Fruit fly (Drosophila melanogaster) whole organism, pupa: Measurements from ENCODE around the gene trn.
A peak's percentile ranks its signal among the peaks of the same experiment; 100 is the strongest.

Experiments used
- CG10348 ChIP-seq: fragments of 200-800 bp; sonication (Bioruptor generic); IDR thresholded peaks from 2 replicates; pipeline ENCODE4 v1.3.6; 2022; ENCODE audit warnings: missing biosample characterization, missing genetic modification characterization
- CG12605 ChIP-seq: fragments of 200-800 bp; sonication (Bioruptor generic); IDR thresholded peaks from 2 replicates; pipeline ENCODE4 v1.3.6; 2022; ENCODE audit warnings: missing biosample characterization, missing genetic modification characterization
- CG13204 ChIP-seq: fragments of 200-800 bp; sonication (Bioruptor generic); optimal IDR thresholded peaks from 2 replicates; lab custom pipeline; 2018; ENCODE audit warnings: missing biosample characterization, mild to moderate bottlenecking, missing genetic modification characterization, moderate library complexity
- CG14655 ChIP-seq: fragments of 200-800 bp; sonication (Bioruptor generic); optimal IDR thresholded peaks from 3 replicates; lab custom pipeline; 2017; ENCODE audit warnings: mild to moderate bottlenecking, missing biosample characterization, missing genetic modification reagents, missing genetic modification characterization
- CG15710 ChIP-seq: fragments of 200-800 bp; sonication (Bioruptor generic); optimal IDR thresholded peaks from 2 replicates; lab custom pipeline; 2018; ENCODE audit warnings: missing biosample characterization, mild to moderate bottlenecking, missing genetic modification characterization, moderate library complexity
- CG17806 ChIP-seq: fragments of 200-800 bp; sonication (Bioruptor generic); optimal IDR thresholded peaks from 2 replicates; lab custom pipeline; 2018; ENCODE audit warnings: missing biosample characterization, mild to moderate bottlenecking, missing genetic modification characterization, moderate library complexity
- CG32121 ChIP-seq: fragments of 200-800 bp; sonication (Bioruptor generic); IDR thresholded peaks from 2 replicates; pipeline ENCODE4 v1.3.6; 2022; ENCODE audit warnings: missing biosample characterization, missing genetic modification characterization
- CG34367 ChIP-seq: fragments of 200-800 bp; sonication (Bioruptor generic); optimal IDR thresholded peaks from 2 replicates; lab custom pipeline; 2018; ENCODE audit warnings: missing biosample characterization, mild to moderate bottlenecking, missing genetic modification characterization
- CG4496 ChIP-seq: fragments of 200-800 bp; sonication (Bioruptor generic); IDR thresholded peaks from 3 replicates; pipeline ENCODE4 v1.3.6; 2022; ENCODE audit warnings: missing biosample characterization, missing genetic modification characterization
- CG8159 ChIP-seq: fragments of 200-800 bp; sonication (Bioruptor generic); optimal IDR thresholded peaks from 3 replicates; lab custom pipeline; 2018; ENCODE audit warnings: missing biosample characterization, mild to moderate bottlenecking, missing genetic modification characterization, moderate library complexity
- CG8301 ChIP-seq: fragments of 200-800 bp; sonication (Bioruptor generic); optimal IDR thresholded peaks from 2 replicates; lab custom pipeline; 2018; ENCODE audit warnings: missing biosample characterization, mild to moderate bottlenecking, missing genetic modification characterization
- CG9948 ChIP-seq: fragments of 200-800 bp; sonication (Bioruptor generic); optimal IDR thresholded peaks from 2 replicates; lab custom pipeline; 2018; ENCODE audit warnings: missing biosample characterization, mild to moderate bottlenecking, missing genetic modification characterization, moderate library complexity
- D1 ChIP-seq: fragments of 200-800 bp; sonication (Bioruptor generic); optimal IDR thresholded peaks from 2 replicates; lab custom pipeline; 2018; ENCODE audit warnings: missing biosample characterization, mild to moderate bottlenecking, missing genetic modification characterization, moderate library complexity
- EcR ChIP-seq: fragments of 200-800 bp; sonication (Bioruptor generic); optimal IDR thresholded peaks from 3 replicates; lab custom pipeline; 2019; ENCODE audit warnings: missing biosample characterization, missing genetic modification characterization, mild to moderate bottlenecking, moderate library complexity, missing genetic modification reagents
- Ets98B ChIP-seq: fragments of 200-800 bp; sonication (Bioruptor generic); IDR thresholded peaks from 2 replicates; pipeline ENCODE4 v1.3.6; 2022; ENCODE audit warnings: missing biosample characterization, missing genetic modification characterization
- Pif1A ChIP-seq: fragments of 200-800 bp; sonication (Bioruptor generic); optimal IDR thresholded peaks from 3 replicates; lab custom pipeline; 2016; ENCODE audit warnings: missing biosample characterization, missing genetic modification characterization
- Pif1B ChIP-seq: fragments of 200-800 bp; sonication (Bioruptor generic); optimal IDR thresholded peaks from 3 replicates; lab custom pipeline; 2016; ENCODE audit warnings: missing biosample characterization, missing genetic modification characterization
- Snoo ChIP-seq: fragments of 200-800 bp; sonication (Bioruptor generic); optimal IDR thresholded peaks from 3 replicates; lab custom pipeline; 2017; ENCODE audit warnings: missing biosample characterization, mild to moderate bottlenecking, missing genetic modification characterization, inconsistent platforms
- fd96Ca ChIP-seq: fragments of 200-800 bp; sonication (Bioruptor generic); IDR thresholded peaks from 3 replicates; pipeline ENCODE4 v1.3.6; 2022; ENCODE audit warnings: missing biosample characterization, missing genetic modification characterization
- gl ChIP-seq: fragments of 200-800 bp; sonication (Bioruptor generic); optimal IDR thresholded peaks from 2 replicates; lab custom pipeline; 2018; ENCODE audit warnings: missing biosample characterization, mild to moderate bottlenecking, missing genetic modification characterization
- rn ChIP-seq: fragments of 200-800 bp; sonication (Bioruptor generic); IDR thresholded peaks from 2 replicates; pipeline ENCODE4 v1.3.6; 2022; ENCODE audit warnings: missing biosample characterization, missing genetic modification characterization

The trn gene

DNA sequence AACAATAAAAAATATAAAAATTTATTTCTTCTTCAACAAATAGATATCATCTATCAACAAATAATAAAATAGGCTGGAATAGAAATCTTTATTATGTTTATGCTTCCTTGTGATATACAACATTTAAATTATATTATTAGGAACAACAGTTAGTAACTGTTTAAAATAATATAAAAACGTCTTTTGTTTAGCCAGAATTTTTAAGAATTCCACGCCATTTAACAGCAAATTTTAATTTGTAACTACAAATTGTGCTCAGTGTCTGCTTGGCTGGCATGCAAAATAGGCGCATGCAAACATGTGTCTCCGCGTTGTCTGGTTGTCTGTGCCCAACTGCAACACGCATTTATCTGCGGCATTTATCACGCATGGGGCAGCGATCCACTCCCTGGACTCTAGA is 4.7 kb upstream of the trn start:
- peak; percentile 32 for TF ChIP-seq gl
- TF ChIP-seq CG15710 (tag; lab: Kevin White, UChicago), result peak; percentile 75
- TF ChIP-seq CG17806 (tag; lab: Kevin White, UChicago), result peak; percentile 73
- TF ChIP-seq Pif1A, result peak; percentile 46
- TF ChIP-seq CG10348 (GFP tag; lab: Robert Waterston, UW), result no peak
- peak; percentile 81 for TF ChIP-seq CG14655 (GFP tag; lab: Kevin White, UChicago)
- peak; percentile 38; the same call in 1 of the 2 replicates for TF ChIP-seq CG32121 (GFP tag; lab: Robert Waterston, UW)
- TF ChIP-seq CG8301 (tag; lab: Kevin White, UChicago), result peak; percentile 60
- TF ChIP-seq CG34367 (tag; lab: Kevin White, UChicago), result peak; percentile 75
- peak; percentile 82 for TF ChIP-seq D1 (tag; lab: Kevin White, UChicago)
- TF ChIP-seq Pif1B (GFP tag; lab: Kevin White, UChicago), result peak; percentile 52
- no peak; the same call in 2 of the 3 replicates for TF ChIP-seq fd96Ca
- peak; percentile 55; the same call in 1 of the 3 replicates for TF ChIP-seq CG4496 (GFP tag; lab: Robert Waterston, UW)
- no peak for TF ChIP-seq Ets98B
- no peak for TF ChIP-seq CG12605
- TF ChIP-seq rn (GFP tag; lab: Robert Waterston, UW), result no peak
- TF ChIP-seq Snoo (tag; lab: Kevin White, UChicago), result no peak
- no peak for TF ChIP-seq EcR (GFP tag; lab: Kevin White, UChicago)
- peak; percentile 82 for TF ChIP-seq CG8159 (tag; lab: Kevin White, UChicago)
- peak; percentile 4 for TF ChIP-seq CG13204 (GFP tag; lab: Kevin White, UChicago)
- TF ChIP-seq CG9948 (tag; lab: Kevin White, UChicago), result peak; percentile 81

DNA sequence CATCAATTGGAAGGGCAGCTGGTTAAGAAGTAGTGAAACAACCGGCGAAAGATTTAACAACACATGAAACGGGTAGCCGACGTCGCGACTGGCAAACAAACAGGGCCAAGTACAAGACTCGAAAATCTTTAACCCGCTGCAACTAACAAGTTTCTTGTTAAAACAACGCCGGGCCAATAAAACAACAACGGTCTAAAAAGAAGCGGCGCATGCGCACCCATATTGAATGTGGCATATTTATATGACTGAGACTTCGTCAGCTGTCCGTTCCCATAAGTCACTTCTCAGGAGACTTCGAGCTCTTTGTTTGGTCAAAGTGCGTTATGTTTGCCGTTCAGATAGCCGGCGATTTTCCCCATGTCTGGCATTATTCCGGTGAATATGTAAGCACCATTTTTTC is 2.6 kb upstream of the trn start:
- TF ChIP-seq Ets98B (no peak), CG14655 (GFP tag; lab: Kevin White, UChicago) (no peak), CG8301 (tag; lab: Kevin White, UChicago) (no peak)

DNA sequence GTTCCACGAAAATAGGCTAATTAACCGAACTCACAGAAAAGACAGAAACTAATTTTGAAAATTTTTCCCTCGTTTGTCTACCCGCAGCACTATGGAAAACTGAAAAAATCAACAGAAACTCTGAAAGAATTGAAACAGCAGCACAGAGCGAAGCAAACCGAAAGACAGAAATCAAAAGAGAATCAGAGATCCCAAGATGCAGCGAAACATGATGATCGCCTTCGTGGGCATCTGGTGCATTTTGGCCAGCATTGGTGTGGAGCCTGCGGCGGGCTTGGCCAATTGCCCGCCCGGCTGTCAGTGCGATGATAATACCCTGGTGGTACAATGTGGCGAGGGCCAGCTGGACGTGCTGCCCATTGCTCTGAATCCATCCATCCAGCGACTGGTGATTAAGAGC is 1.0 kb downstream of the trn start:
- TF ChIP-seq EcR (GFP tag; lab: Kevin White, UChicago), result no peak
- no peak for TF ChIP-seq Ets98B
- no peak for TF ChIP-seq gl
- TF ChIP-seq CG12605, result no peak
- TF ChIP-seq D1 (tag; lab: Kevin White, UChicago), result no peak
- TF ChIP-seq CG8301 (tag; lab: Kevin White, UChicago), result no peak
- no peak for TF ChIP-seq CG15710 (tag; lab: Kevin White, UChicago)
- no peak for TF ChIP-seq Pif1A
- TF ChIP-seq Snoo (tag; lab: Kevin White, UChicago), result no peak
- no peak for TF ChIP-seq CG8159 (tag; lab: Kevin White, UChicago)
- TF ChIP-seq, all 21 proteins: peak for 0

DNA sequence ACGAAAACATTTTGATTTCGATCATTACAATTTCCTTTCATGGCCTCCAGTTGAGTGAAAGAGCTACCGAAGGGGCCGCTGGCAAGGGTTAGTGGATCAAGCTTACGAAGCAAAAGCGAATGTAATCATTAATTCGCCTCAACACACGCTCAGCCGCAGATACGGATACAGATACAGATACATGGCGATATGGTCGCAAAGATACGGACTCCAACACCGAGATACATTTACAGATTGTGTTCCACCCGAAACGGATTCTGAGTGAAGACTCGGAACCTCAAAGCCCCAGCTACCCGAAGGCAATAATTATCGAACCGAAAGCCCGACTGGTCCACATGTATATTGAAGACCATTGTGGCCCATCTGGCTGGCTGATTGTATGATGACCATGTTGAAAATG is 4.9 kb downstream of the trn start:
- TF ChIP-seq Snoo (tag; lab: Kevin White, UChicago) (no peak), CG8159 (tag; lab: Kevin White, UChicago) (no peak), CG17806 (tag; lab: Kevin White, UChicago) (no peak), Pif1A (no peak), CG34367 (tag; lab: Kevin White, UChicago) (no peak), D1 (tag; lab: Kevin White, UChicago) (no peak), CG32121 (GFP tag; lab: Robert Waterston, UW) (no peak), fd96Ca (no peak), CG8301 (tag; lab: Kevin White, UChicago) (no peak), CG14655 (GFP tag; lab: Kevin White, UChicago) (no peak), EcR (GFP tag; lab: Kevin White, UChicago) (no peak), CG15710 (tag; lab: Kevin White, UChicago) (no peak), Ets98B (no peak), CG4496 (GFP tag; lab: Robert Waterston, UW) (no peak), rn (GFP tag; lab: Robert Waterston, UW) (no peak), CG9948 (tag; lab: Kevin White, UChicago) (no peak), CG13204 (GFP tag; lab: Kevin White, UChicago) (no peak), CG12605 (no peak), gl (no peak)

DNA sequence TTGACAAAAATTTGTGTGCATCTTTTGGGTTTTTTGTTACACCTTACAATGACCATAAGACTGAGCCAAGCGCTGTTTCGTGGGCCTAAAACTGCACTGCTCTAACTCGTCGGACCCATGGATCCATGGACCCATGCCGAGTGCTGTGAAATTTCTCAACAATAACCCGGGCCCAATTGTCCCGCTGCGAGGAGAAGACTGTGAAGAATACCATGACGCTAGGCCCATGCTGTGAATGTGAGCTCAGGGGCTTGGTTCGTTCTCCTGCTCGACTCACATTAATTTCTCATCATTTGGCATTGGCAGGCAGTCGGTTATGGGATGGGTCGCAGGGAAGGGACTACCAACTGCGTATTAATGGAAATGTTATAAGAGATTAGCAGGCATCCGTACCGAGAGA is 6.1 kb downstream of the trn start:
- TF ChIP-seq CG17806 (tag; lab: Kevin White, UChicago), result no peak
- no peak for TF ChIP-seq CG13204 (GFP tag; lab: Kevin White, UChicago)
- TF ChIP-seq fd96Ca, result no peak
- no peak for TF ChIP-seq Pif1B (GFP tag; lab: Kevin White, UChicago)
- TF ChIP-seq CG4496 (GFP tag; lab: Robert Waterston, UW), result no peak
- TF ChIP-seq Ets98B, result no peak
- TF ChIP-seq CG34367 (tag; lab: Kevin White, UChicago), result no peak
- no peak for TF ChIP-seq EcR (GFP tag; lab: Kevin White, UChicago)
- no peak for TF ChIP-seq CG15710 (tag; lab: Kevin White, UChicago)
- TF ChIP-seq CG12605, result no peak
- no peak for TF ChIP-seq CG8159 (tag; lab: Kevin White, UChicago)
- no peak for TF ChIP-seq rn (GFP tag; lab: Robert Waterston, UW)
- TF ChIP-seq CG32121 (GFP tag; lab: Robert Waterston, UW), result no peak
- TF ChIP-seq Pif1A, result no peak
- no peak for TF ChIP-seq CG8301 (tag; lab: Kevin White, UChicago)
- no peak for TF ChIP-seq CG9948 (tag; lab: Kevin White, UChicago)
- TF ChIP-seq Snoo (tag; lab: Kevin White, UChicago), result no peak

DNA sequence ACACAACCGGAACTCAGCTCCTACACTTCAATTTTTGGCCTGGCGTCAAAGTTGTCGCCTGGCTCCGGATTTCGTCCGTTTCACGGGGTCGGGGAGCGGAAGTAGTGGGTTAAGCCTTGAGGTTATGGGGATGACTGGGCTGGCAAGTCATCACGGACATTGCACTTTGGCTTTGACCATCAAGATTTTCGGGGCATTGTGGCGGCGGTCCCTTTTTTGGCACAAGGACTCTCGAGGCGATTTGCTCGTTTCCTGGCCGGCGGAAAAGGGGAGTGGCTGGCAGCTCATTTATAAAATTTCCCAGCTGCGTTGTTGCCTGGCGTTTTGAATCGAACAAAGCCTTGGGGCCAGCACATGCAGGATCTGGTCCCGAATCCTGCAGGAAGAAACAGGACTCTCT is 19.1 kb downstream of the trn start:
- TF ChIP-seq CG12605 (no peak), CG8159 (tag; lab: Kevin White, UChicago) (no peak), fd96Ca (no peak), CG17806 (tag; lab: Kevin White, UChicago) (no peak), CG8301 (tag; lab: Kevin White, UChicago) (no peak), EcR (GFP tag; lab: Kevin White, UChicago) (no peak), D1 (tag; lab: Kevin White, UChicago) (no peak), CG4496 (GFP tag; lab: Robert Waterston, UW) (no peak), CG14655 (GFP tag; lab: Kevin White, UChicago) (no peak), rn (GFP tag; lab: Robert Waterston, UW) (no peak), Snoo (tag; lab: Kevin White, UChicago) (no peak), CG15710 (tag; lab: Kevin White, UChicago) (no peak), CG13204 (GFP tag; lab: Kevin White, UChicago) (no peak), gl (no peak), CG9948 (tag; lab: Kevin White, UChicago) (no peak), Pif1B (GFP tag; lab: Kevin White, UChicago) (no peak), CG10348 (GFP tag; lab: Robert Waterston, UW) (no peak), CG34367 (tag; lab: Kevin White, UChicago) (no peak), Pif1A (no peak), Ets98B (no peak)
